Fruit fly (Drosophila melanogaster): ENCODE measurements around the gene CG14352.

DNA sequence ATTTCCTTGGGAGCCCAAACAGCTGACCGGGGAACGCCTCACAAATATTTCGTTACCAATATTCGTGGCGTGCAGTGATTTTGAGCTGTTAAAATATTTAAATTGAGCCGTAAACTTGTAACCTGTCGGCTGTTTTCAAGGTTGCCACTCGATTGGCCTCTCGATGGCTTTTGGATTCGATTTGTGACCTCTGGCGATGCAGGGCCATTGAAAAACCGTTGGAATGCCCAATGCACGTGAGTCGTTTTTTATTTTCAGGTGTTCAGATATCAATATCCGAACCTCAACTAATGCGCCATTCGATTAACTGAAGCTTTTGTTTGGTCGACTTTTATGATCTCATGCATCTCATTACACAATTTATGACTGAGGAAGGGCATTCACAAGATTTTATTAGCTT lies 26.1 kb downstream of the CG14352 start:
- no peak for TF ChIP-seq br (GFP tag; optimal IDR thresholded peaks at IDR 0.05)
- no peak for TF ChIP-seq usp (GFP tag; optimal IDR thresholded peaks at IDR 0.05)
- no peak for TF ChIP-seq Abd-B (GFP tag; optimal IDR thresholded peaks at IDR 0.05)
- TF ChIP-seq Mio (GFP tag; optimal IDR thresholded peaks at IDR 0.05), result no peak

Measured in whole organism, wandering third instar larva.